Worm (Caenorhabditis elegans): ENCODE results near the gene athp-2.

DNA sequence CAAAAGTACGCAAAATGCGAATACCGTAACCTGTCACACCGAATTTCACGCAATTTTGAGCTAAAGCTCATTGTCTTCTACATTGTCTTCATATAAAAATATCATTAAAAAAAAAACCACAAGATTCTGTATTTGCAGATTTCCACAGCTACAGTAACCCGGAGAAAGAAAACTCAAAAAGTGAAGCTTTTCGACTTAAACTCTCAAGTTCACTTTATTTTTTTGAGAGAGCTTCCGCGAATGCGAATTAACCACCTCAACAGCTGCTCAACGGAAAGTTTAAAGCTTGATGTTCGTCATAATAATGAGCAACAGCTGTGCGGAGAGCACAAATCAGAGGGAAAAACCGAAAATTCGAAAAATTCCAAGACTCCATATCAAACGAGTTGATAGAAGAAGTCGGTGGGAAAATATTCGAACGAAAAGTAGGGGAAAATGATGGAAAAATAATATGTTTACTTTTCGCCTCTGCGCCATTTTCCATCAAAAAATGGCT, 46.9 kb upstream of the athp-2 start:
- no peak for TF ChIP-seq zag-1 (tag; optimal IDR thresholded peaks at IDR 0.05)
- no peak for TF ChIP-seq daf-12 (tag; optimal IDR thresholded peaks at IDR 0.05)
- no peak for TF ChIP-seq nhr-12 (tag; optimal IDR thresholded peaks at IDR 0.05)
- no peak for TF ChIP-seq elt-3 (tag; optimal IDR thresholded peaks at IDR 0.05)
- no peak for TF ChIP-seq unc-62 (GFP tag; optimal IDR thresholded peaks at IDR 0.05)
- no peak for TF ChIP-seq ztf-4 (tag; optimal IDR thresholded peaks at IDR 0.05)
- no peak for TF ChIP-seq nhr-25 (tag; optimal IDR thresholded peaks at IDR 0.05)
- TF ChIP-seq ceh-28 (tag; optimal IDR thresholded peaks at IDR 0.05), result no peak
- no peak for TF ChIP-seq snpc-4 (tag; optimal IDR thresholded peaks at IDR 0.05)
- TF ChIP-seq ama-1 (optimal IDR thresholded peaks at IDR 0.05), result no peak
- TF ChIP-seq ceh-82 (tag; optimal IDR thresholded peaks at IDR 0.05), result no peak
- TF ChIP-seq nhr-237 (tag; optimal IDR thresholded peaks at IDR 0.05), result no peak
- no peak for TF ChIP-seq egl-27 (tag; optimal IDR thresholded peaks at IDR 0.05)
- no peak for TF ChIP-seq ZK546.5 (tag; optimal IDR thresholded peaks at IDR 0.05)
